Fruit fly (Drosophila melanogaster) whole organism, embryonic: ENCODE results near the gene Aef1.
A peak's percentile ranks its signal among the peaks of the same experiment; 100 is the strongest.

Experiments
- ATbp ChIP-seq: fragments of 200-800 bp; sonication (Bioruptor generic); optimal IDR thresholded peaks from 2 replicates; lab custom pipeline; 2017; ENCODE audit warnings: missing biosample characterization, mild to moderate bottlenecking, missing genetic modification characterization, missing genetic modification reagents
- CG10147 ChIP-seq: fragments of 200-800 bp; sonication (Bioruptor generic); optimal IDR thresholded peaks from 2 replicates; lab custom pipeline; 2019; ENCODE audit warnings: missing biosample characterization, mild to moderate bottlenecking, missing genetic modification characterization, moderate library complexity
- CG10321 ChIP-seq: fragments of 200-800 bp; sonication (Bioruptor generic); IDR thresholded peaks from 2 replicates; pipeline ENCODE4 v1.3.6; 2022; ENCODE audit warnings: missing biosample characterization, missing genetic modification characterization
- CG12769 ChIP-seq: fragments of 200-800 bp; sonication (Bioruptor generic); optimal IDR thresholded peaks from 2 replicates; lab custom pipeline; 2019; ENCODE audit warnings: missing biosample characterization, mild to moderate bottlenecking, missing genetic modification characterization, moderate library complexity
- CG12942 ChIP-seq: fragments of 200-800 bp; sonication (Bioruptor generic); optimal IDR thresholded peaks from 3 replicates; lab custom pipeline; 2016; ENCODE audit warnings: missing biosample characterization, missing genetic modification characterization
- CG13424 ChIP-seq: fragments of 200-800 bp; sonication (Bioruptor generic); optimal IDR thresholded peaks from 2 replicates; lab custom pipeline; 2019; ENCODE audit warnings: missing biosample characterization, mild to moderate bottlenecking, missing genetic modification characterization, moderate library complexity
- CG14667 ChIP-seq: fragments of 200-800 bp; sonication (Bioruptor generic); IDR thresholded peaks from 2 replicates; pipeline ENCODE4 v1.3.6; 2022; ENCODE audit warnings: missing biosample characterization, missing genetic modification characterization
- CG15011 ChIP-seq: fragments of 200-800 bp; sonication (Bioruptor generic); optimal IDR thresholded peaks from 3 replicates; lab custom pipeline; 2018; ENCODE audit warnings: missing biosample characterization, mild to moderate bottlenecking, missing genetic modification characterization
- CG17568 ChIP-seq: fragments of 200-800 bp; sonication (Bioruptor generic); optimal IDR thresholded peaks from 2 replicates; lab custom pipeline; 2018; ENCODE audit warnings: missing biosample characterization, mild to moderate bottlenecking, missing genetic modification characterization, moderate library complexity
- CG18011 ChIP-seq: fragments of 200-800 bp; sonication (Bioruptor generic); optimal IDR thresholded peaks from 2 replicates; lab custom pipeline; 2017; ENCODE audit warnings: missing biosample characterization, missing genetic modification characterization, mild to moderate bottlenecking, moderate library complexity, missing genotype
- CG18262 ChIP-seq: fragments of 200-800 bp; optimal IDR thresholded peaks from 3 replicates; lab custom pipeline; 2019; ENCODE audit warnings: missing biosample characterization, mild to moderate bottlenecking, missing genetic modification characterization, moderate library complexity
- CG30403 ChIP-seq: fragments of 200-800 bp; sonication (Bioruptor generic); optimal IDR thresholded peaks from 3 replicates; lab custom pipeline; 2016; ENCODE audit warnings: missing biosample characterization, missing genetic modification characterization
- CG32532 ChIP-seq: fragments of 200-800 bp; sonication (Bioruptor generic); IDR thresholded peaks from 2 replicates; pipeline ENCODE4 v1.3.6; 2022; ENCODE audit warnings: missing biosample characterization, missing genetic modification characterization
- CG34224 ChIP-seq: fragments of 200-800 bp; sonication (Bioruptor generic); IDR thresholded peaks from 3 replicates; pipeline ENCODE4 v1.3.6; 2022; ENCODE audit warnings: missing biosample characterization, missing genetic modification characterization; ENCODE audit not compliant: partially characterized antibody
- CG4820 ChIP-seq: fragments of 200-800 bp; sonication (Bioruptor generic); optimal IDR thresholded peaks from 3 replicates; lab custom pipeline; 2016; ENCODE audit warnings: missing biosample characterization, missing genetic modification characterization
- CG6175 ChIP-seq: fragments of 200-800 bp; sonication (Bioruptor generic); IDR thresholded peaks from 3 replicates; pipeline ENCODE4 v1.3.6; 2022; ENCODE audit warnings: missing biosample characterization, missing genetic modification characterization
- Doc2 ChIP-seq: fragments of 200-800 bp; sonication (Bioruptor generic); IDR thresholded peaks from 2 replicates; pipeline ENCODE4 v1.3.6; 2022; ENCODE audit warnings: missing biosample characterization, missing genetic modification characterization
- HLHmδ ChIP-seq: fragments of 200-800 bp; sonication (Bioruptor generic); optimal IDR thresholded peaks from 2 replicates; lab custom pipeline; 2018; ENCODE audit warnings: missing biosample characterization, mild to moderate bottlenecking, missing genetic modification characterization, moderate library complexity
- Hand ChIP-seq: fragments of 200-800 bp; sonication (Bioruptor generic); optimal IDR thresholded peaks from 2 replicates; lab custom pipeline; 2017; ENCODE audit warnings: mild to moderate bottlenecking, missing biosample characterization, missing genetic modification reagents, missing genetic modification characterization
- Hsf ChIP-seq: fragments of 200-800 bp; sonication (Bioruptor generic); optimal IDR thresholded peaks from 3 replicates; lab custom pipeline; 2016; ENCODE audit warnings: missing biosample characterization, missing genetic modification characterization
- Mad ChIP-seq: fragments of 200-800 bp; sonication (Bioruptor generic); optimal IDR thresholded peaks from 2 replicates; lab custom pipeline; 2016; ENCODE audit warnings: missing biosample characterization, missing genetic modification characterization
- Max ChIP-seq: fragments of 200-800 bp; sonication (Bioruptor generic); optimal IDR thresholded peaks from 2 replicates; lab custom pipeline; 2016; ENCODE audit warnings: missing biosample characterization, mild to moderate bottlenecking, missing genetic modification characterization
- Mes4 ChIP-seq: fragments of 200-800 bp; sonication (Bioruptor generic); optimal IDR thresholded peaks from 2 replicates; lab custom pipeline; 2016; ENCODE audit warnings: missing biosample characterization, missing genetic modification characterization
- Myb ChIP-seq: fragments of 200-800 bp; sonication (Bioruptor generic); optimal IDR thresholded peaks from 2 replicates; lab custom pipeline; 2016; ENCODE audit warnings: missing biosample characterization, missing genetic modification characterization
- Nf-YA ChIP-seq: fragments of 200-800 bp; sonication (Bioruptor generic); IDR thresholded peaks from 2 replicates; pipeline ENCODE4 v1.3.6; 2022; ENCODE audit warnings: missing biosample characterization, missing genetic modification characterization
- Poxn ChIP-seq: fragments of 200-800 bp; sonication (Bioruptor generic); IDR thresholded peaks from 2 replicates; pipeline ENCODE4 v1.3.6; 2022; ENCODE audit warnings: missing biosample characterization, missing genetic modification characterization
- Ptx1 ChIP-seq: fragments of 200-800 bp; sonication (Bioruptor generic); IDR thresholded peaks from 2 replicates; pipeline ENCODE4 v1.3.6; 2022; ENCODE audit warnings: missing biosample characterization, missing genetic modification characterization
- Sox102F ChIP-seq: fragments of 200-800 bp; sonication (Bioruptor generic); optimal IDR thresholded peaks from 2 replicates; lab custom pipeline; 2018; ENCODE audit warnings: missing biosample characterization, mild to moderate bottlenecking, missing genetic modification characterization, moderate library complexity
- Ssrp ChIP-seq: fragments of 200-800 bp; sonication (Bioruptor generic); optimal IDR thresholded peaks from 2 replicates; lab custom pipeline; 2018; ENCODE audit warnings: missing biosample characterization, mild to moderate bottlenecking, missing genetic modification characterization, moderate library complexity
- TFAM ChIP-seq: fragments of 200-800 bp; sonication (Bioruptor generic); optimal IDR thresholded peaks from 2 replicates; lab custom pipeline; 2017; ENCODE audit warnings: missing biosample characterization, missing genetic modification characterization, inconsistent platforms
- Trl ChIP-seq, 3 experiments: fragments of >200 bp in 2 of 3; fragments of 200-800 bp in 1 of 3; sonication (Bioruptor generic) in 1 of 3; optimal IDR thresholded peaks; 2 replicates in 1 of 3; 3 replicates in 2 of 3; lab custom pipeline; 2016 to 2017; ENCODE audit warnings: missing biosample characterization in 1 of 3, missing genetic modification characterization in 1 of 3
- bbx ChIP-seq: fragments of 200-800 bp; sonication (Bioruptor generic); IDR thresholded peaks from 2 replicates; pipeline ENCODE4 v1.3.6; 2022; ENCODE audit warnings: missing biosample characterization, missing genetic modification characterization; ENCODE audit not compliant: partially characterized antibody
- cato ChIP-seq: fragments of 200-800 bp; sonication (Bioruptor generic); optimal IDR thresholded peaks from 2 replicates; lab custom pipeline; 2016; ENCODE audit warnings: missing biosample characterization, missing genetic modification characterization, borderline replicate concordance
- caup ChIP-seq: fragments of 200-800 bp; sonication (Bioruptor generic); optimal IDR thresholded peaks from 3 replicates; lab custom pipeline; 2017; ENCODE audit warnings: missing biosample characterization, mild to moderate bottlenecking, missing genetic modification characterization, moderate library complexity; ENCODE audit not compliant: severe bottlenecking
- danr ChIP-seq: fragments of 200-800 bp; sonication (Bioruptor generic); IDR thresholded peaks from 2 replicates; pipeline ENCODE4 v1.3.6; 2022; ENCODE audit warnings: missing biosample characterization, missing genetic modification characterization
- dmrt99B ChIP-seq: fragments of 200-800 bp; sonication (Bioruptor generic); optimal IDR thresholded peaks from 2 replicates; lab custom pipeline; 2018; ENCODE audit warnings: missing biosample characterization, mild to moderate bottlenecking, missing genetic modification characterization, moderate library complexity
- ewg ChIP-seq: fragments of 200-800 bp; sonication (Bioruptor generic); optimal IDR thresholded peaks from 3 replicates; lab custom pipeline; 2017; ENCODE audit warnings: mild to moderate bottlenecking, missing biosample characterization, missing genetic modification reagents, missing genetic modification characterization
- fd102C ChIP-seq: fragments of 200-800 bp; sonication (Bioruptor generic); optimal IDR thresholded peaks from 2 replicates; lab custom pipeline; 2018; ENCODE audit warnings: missing biosample characterization, mild to moderate bottlenecking, missing genetic modification characterization, moderate library complexity
- gro ChIP-seq: fragments of 200-800 bp; sonication (Bioruptor generic); optimal IDR thresholded peaks from 2 replicates; lab custom pipeline; 2016; ENCODE audit warnings: missing biosample characterization, missing genetic modification characterization
- jing ChIP-seq: fragments of 200-800 bp; sonication (Bioruptor generic); optimal IDR thresholded peaks from 2 replicates; lab custom pipeline; 2018; ENCODE audit warnings: missing biosample characterization, mild to moderate bottlenecking, missing genetic modification characterization
- lbe ChIP-seq: fragments of 200-800 bp; sonication (Bioruptor generic); optimal IDR thresholded peaks from 2 replicates; lab custom pipeline; 2016; ENCODE audit warnings: missing biosample characterization, mild to moderate bottlenecking, missing genetic modification characterization
- row ChIP-seq: fragments of 200-800 bp; sonication (Bioruptor generic); IDR thresholded peaks from 3 replicates; pipeline ENCODE4 v1.3.6; 2022; ENCODE audit warnings: missing biosample characterization, missing genetic modification characterization
- scrt ChIP-seq: fragments of 200-800 bp; sonication (Bioruptor generic); optimal IDR thresholded peaks from 2 replicates; lab custom pipeline; 2018; ENCODE audit warnings: missing biosample characterization, mild to moderate bottlenecking, missing genetic modification characterization, moderate library complexity
- sr ChIP-seq: fragments of 200-800 bp; sonication (Bioruptor generic); IDR thresholded peaks from 3 replicates; pipeline ENCODE4 v1.3.6; 2022; ENCODE audit warnings: missing biosample characterization, missing genetic modification characterization
- tio ChIP-seq: fragments of 200-800 bp; sonication (Bioruptor generic); optimal IDR thresholded peaks from 2 replicates; lab custom pipeline; 2017; ENCODE audit warnings: missing biosample characterization, missing genetic modification characterization, inconsistent platforms
- vnd ChIP-seq: fragments of 200-800 bp; sonication (Bioruptor generic); IDR thresholded peaks from 3 replicates; pipeline ENCODE4 v1.3.6; 2022; ENCODE audit warnings: missing biosample characterization, missing genetic modification characterization; ENCODE audit not compliant: partially characterized antibody
- wek ChIP-seq: fragments of 200-800 bp; sonication (Bioruptor generic); optimal IDR thresholded peaks from 3 replicates; lab custom pipeline; 2018; ENCODE audit warnings: missing biosample characterization, mild to moderate bottlenecking, missing genetic modification characterization, moderate library complexity
- zen ChIP-seq: fragments of 200-800 bp; sonication (Bioruptor generic); optimal IDR thresholded peaks from 3 replicates; lab custom pipeline; 2018; ENCODE audit warnings: missing biosample characterization, mild to moderate bottlenecking, missing genetic modification characterization, moderate library complexity

The Aef1 gene

DNA sequence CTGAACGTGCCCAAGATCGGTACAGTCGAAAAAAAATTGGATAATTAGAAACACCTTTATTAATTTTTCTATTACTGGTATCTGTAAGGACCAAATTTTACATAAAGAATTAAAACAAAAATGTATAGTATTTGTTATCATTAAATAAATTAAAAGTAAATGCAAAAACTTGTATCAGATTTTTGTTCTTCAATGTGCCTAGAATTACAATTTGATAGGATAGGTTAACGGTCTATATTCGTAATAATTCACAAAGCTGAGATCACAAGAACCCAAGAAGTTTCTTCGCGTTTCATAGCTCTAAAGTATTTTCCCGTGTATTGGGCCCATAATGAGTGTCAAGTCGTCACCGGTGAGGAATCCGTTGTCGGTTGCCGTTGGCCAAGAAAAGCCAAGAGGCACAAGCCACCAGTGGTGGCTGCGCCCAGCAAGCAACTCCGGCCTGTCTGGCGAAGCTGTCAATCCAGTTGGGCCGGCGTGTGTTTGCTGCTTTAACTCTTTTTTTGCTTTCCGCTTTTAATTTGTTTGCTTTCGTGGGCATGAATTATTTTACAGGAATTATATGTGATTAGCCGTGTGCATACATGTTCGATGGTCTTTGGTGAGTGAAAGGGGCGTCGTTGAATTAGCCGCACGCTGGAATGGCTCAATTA is 15.2 kb upstream of the Aef1 start (continued):
- TF ChIP-seq TFAM (no peak), CG10321 (GFP tag; lab: Robert Waterston, UW) (no peak), row (peak; percentile 65), Doc2 (no peak), Mes4 (GFP tag; lab: Kevin White, UChicago) (no peak), sr (GFP tag; lab: Robert Waterston, UW) (no peak), Ssrp (tag; lab: Kevin White, UChicago) (peak; percentile 37), ATbp (peak; percentile 42), CG17568 (GFP tag; lab: Kevin White, UChicago) (no peak), Hsf (peak; percentile 41), Mad (GFP tag; lab: Kevin White, UChicago) (no peak), Hand (GFP tag; lab: Kevin White, UChicago) (peak; percentile 1), Max (GFP tag; lab: Kevin White, UChicago) (no peak), CG10147 (GFP tag; lab: Kevin White, UChicago) (peak; percentile 74), gro (GFP tag; lab: Kevin White, UChicago) (no peak), cato (peak; percentile 13), danr (peak; percentile 44; the same call in 1 of the 2 replicates), CG30403 (peak; percentile 62), fd102C (GFP tag; lab: Kevin White, UChicago) (no peak), CG34224 (GFP tag; lab: Robert Waterston, UW) (no peak), scrt (GFP tag; lab: Kevin White, UChicago) (peak; percentile 37), zen (tag; lab: Kevin White, UChicago) (no peak), tio (GFP tag; lab: Kevin White, UChicago) (peak; percentile 41), CG4820 (GFP tag; lab: Kevin White, UChicago) (peak; percentile 30), Ptx1 (peak; percentile 55), wek (GFP tag; lab: Kevin White, UChicago) (no peak), Sox102F (peak; percentile 75), CG18262 (tag; lab: Kevin White, UChicago) (peak; percentile 76), CG6175 (GFP tag; lab: Robert Waterston, UW) (peak; percentile 62; the same call in 1 of the 3 replicates), CG12769 (tag; lab: Kevin White, UChicago) (peak; percentile 37), jing (peak; percentile 23), CG32532 (GFP tag; lab: Robert Waterston, UW) (peak; percentile 50; the same call in 1 of the 2 replicates), dmrt99B (peak; percentile 72), CG12942 (GFP tag; lab: Kevin White, UChicago) (peak; percentile 39), CG15011 (peak; percentile 45), ewg (GFP tag; lab: Kevin White, UChicago) (peak; percentile 23), CG13424 (tag; lab: Kevin White, UChicago) (peak; percentile 67), caup (GFP tag; lab: Kevin White, UChicago) (peak; percentile 6), Poxn (GFP tag; lab: Robert Waterston, UW) (no peak), Myb (GFP tag; lab: Kevin White, UChicago) (no peak), bbx (GFP tag; lab: Robert Waterston, UW) (no peak), vnd (GFP tag; lab: Robert Waterston, UW) (no peak), lbe (GFP tag; lab: Kevin White, UChicago) (no peak), HLHmδ (GFP tag; lab: Kevin White, UChicago) (no peak), CG18011 (GFP tag; lab: Kevin White, UChicago) (peak; percentile 1), Trl (optimal IDR thresholded peaks at IDR 0.05; lab: Kevin White, UChicago) (no peak), Trl (GFP tag; optimal IDR thresholded peaks at IDR 0.05; lab: Kevin White, UChicago) (no peak), Nf-YA (GFP tag; lab: Robert Waterston, UW) (no peak), CG14667 (no peak)
